Fruit fly (Drosophila melanogaster): ENCODE data around the gene Ugt36E1.

DNA sequence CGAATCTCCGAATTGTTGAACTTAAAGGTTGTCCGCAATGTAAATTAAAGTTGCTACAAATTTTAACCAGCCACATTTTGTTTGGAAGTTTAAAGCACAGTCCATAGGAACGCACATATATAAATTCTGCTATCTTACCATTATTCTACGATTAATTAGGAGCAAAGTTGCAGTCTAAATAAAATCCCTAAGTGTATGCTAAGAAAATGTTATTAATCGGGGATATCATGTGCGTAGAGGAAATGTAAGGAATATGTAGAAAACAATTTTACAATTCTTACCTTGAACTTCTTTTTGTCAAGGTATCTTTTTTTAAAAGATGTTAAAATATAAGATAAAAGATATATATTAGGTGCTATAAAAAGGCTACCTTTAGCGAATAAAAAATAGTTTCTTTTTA, 8.2 kb upstream of the Ugt36E1 start:
- no peak for TF ChIP-seq Sin3A (optimal IDR thresholded peaks at IDR 0.05)
- TF ChIP-seq insv (optimal IDR thresholded peaks at IDR 0.05), result no peak
- TF ChIP-seq psq (optimal IDR thresholded peaks at IDR 0.05), result no peak
